Worm (Caenorhabditis elegans) whole organism, young adult: ENCODE data around the gene Y71H2B.5.

ENCODE experiments used
- B0261.1 ChIP-seq: sonication (generic microtip); optimal IDR thresholded peaks from 2 replicates; lab custom pipeline; 2016; ENCODE audit warnings: mild to moderate bottlenecking, missing genetic modification characterization, moderate library complexity, missing compliant biosample characterization
- B0336.3 ChIP-seq: fragments of 200-800 bp; sonication (Bioruptor generic); IDR thresholded peaks from 2 replicates; pipeline ENCODE4 v1.3.6; 2022; ENCODE audit warnings: missing genetic modification characterization, missing compliant biosample characterization
- C06A6.2 ChIP-seq: fragments of 200-800 bp; sonication (Bioruptor generic); conservative IDR thresholded peaks from 2 replicates; pipeline ENCODE4 v1.3.6; 2022; ENCODE audit warnings: missing genetic modification characterization, missing compliant biosample characterization
- F33H1.4 ChIP-seq: fragments of 200-800 bp; sonication (Bioruptor generic); IDR thresholded peaks from 2 replicates; pipeline ENCODE4 v1.3.6; 2022; ENCODE audit warnings: missing genetic modification reagents, missing genetic modification characterization, missing compliant biosample characterization
- F37B4.10 ChIP-seq: fragments of 200-800 bp; sonication (Bioruptor generic); IDR thresholded peaks from 2 replicates; pipeline ENCODE4 v1.3.6; 2022; ENCODE audit warnings: missing genetic modification characterization, missing compliant biosample characterization
- F39B2.1 ChIP-seq: fragments of 200-800 bp; sonication (Bioruptor generic); IDR thresholded peaks from 2 replicates; pipeline ENCODE4 v1.3.6; 2022; ENCODE audit warnings: missing genetic modification reagents, missing genetic modification characterization, missing compliant biosample characterization
- F55B11.4 ChIP-seq: sonication (generic microtip); optimal IDR thresholded peaks from 2 replicates; lab custom pipeline; 2016; ENCODE audit warnings: missing compliant biosample characterization, missing genetic modification characterization, borderline replicate concordance; ENCODE audit not compliant: insufficient read depth
- F57C9.4 ChIP-seq: sonication (generic microtip); optimal IDR thresholded peaks from 2 replicates; lab custom pipeline; 2017; ENCODE audit warnings: mild to moderate bottlenecking, missing genetic modification characterization, missing compliant biosample characterization
- T07F8.4 ChIP-seq: sonication (generic microtip); optimal IDR thresholded peaks from 2 replicates; lab custom pipeline; 2016; ENCODE audit warnings: mild to moderate bottlenecking, missing genetic modification characterization, moderate library complexity, missing compliant biosample characterization
- Y56A3A.18 ChIP-seq: fragments of 200-800 bp; sonication (Bioruptor generic); IDR thresholded peaks from 2 replicates; pipeline ENCODE4 v1.3.6; 2022; ENCODE audit warnings: missing genetic modification reagents, missing genetic modification characterization, missing compliant biosample characterization
- Y67H2A.10 ChIP-seq: fragments of 200-800 bp; sonication (Bioruptor generic); conservative IDR thresholded peaks from 2 replicates; pipeline ENCODE4 v1.3.6; 2022; ENCODE audit warnings: missing genetic modification reagents, missing genetic modification characterization, missing compliant biosample characterization
- akir-1 ChIP-seq: fragments of 200-800 bp; sonication (Bioruptor generic); optimal IDR thresholded peaks from 2 replicates; lab custom pipeline; 2018; ENCODE audit warnings: mild to moderate bottlenecking, missing genetic modification characterization, moderate library complexity, missing compliant biosample characterization
- attf-5 ChIP-seq: fragments of 200-800 bp; sonication (Bioruptor generic); optimal IDR thresholded peaks from 2 replicates; lab custom pipeline; 2018; ENCODE audit warnings: mild to moderate bottlenecking, missing genetic modification characterization, missing compliant biosample characterization
- attf-6 ChIP-seq: fragments of 200-800 bp; sonication (Bioruptor generic); IDR thresholded peaks from 2 replicates; pipeline ENCODE4 v1.3.6; 2022; ENCODE audit warnings: missing genetic modification reagents, missing genetic modification characterization, missing compliant biosample characterization
- cebp-1 ChIP-seq, 2 experiments: fragments of 200-800 bp in 1 of 2; sonication (Bioruptor generic) in 1 of 2; sonication (generic microtip) in 1 of 2; IDR thresholded peaks in 1 of 2; optimal IDR thresholded peaks in 1 of 2; 2 replicates each; pipeline versions ENCODE4 v1.3.6 to Lab custom; 2017 to 2022; ENCODE audit warnings: missing compliant biosample characterization in 2 of 2, missing genetic modification characterization in 2 of 2, mild to moderate bottlenecking in 1 of 2, missing genetic modification reagents in 1 of 2, moderate library complexity in 1 of 2
- cebp-2 ChIP-seq: fragments of 200-800 bp; sonication (Bioruptor generic); IDR thresholded peaks from 2 replicates; pipeline ENCODE4 v1.3.6; 2022; ENCODE audit warnings: missing genetic modification characterization, missing compliant biosample characterization
- chd-7 ChIP-seq: sonication (generic microtip); optimal IDR thresholded peaks from 2 replicates; lab custom pipeline; 2016; ENCODE audit warnings: mild to moderate bottlenecking, missing genetic modification characterization, moderate library complexity, missing compliant biosample characterization
- dpl-1 ChIP-seq: fragments of 150-350 bp; optimal IDR thresholded peaks from 2 replicates; lab custom pipeline; 2014; ENCODE audit warnings: missing biosample characterization, missing genetic modification reagents, missing genetic modification characterization
- efl-1 ChIP-seq: fragments of 150-350 bp; optimal IDR thresholded peaks from 2 replicates; lab custom pipeline; 2014; ENCODE audit warnings: missing biosample characterization, missing genetic modification reagents, missing genetic modification characterization
- ets-4 ChIP-seq: fragments of 200-800 bp; sonication (Bioruptor generic); optimal IDR thresholded peaks from 2 replicates; lab custom pipeline; 2018; ENCODE audit warnings: mild to moderate bottlenecking, missing genetic modification characterization, missing compliant biosample characterization
- gei-17 ChIP-seq: fragments of 200-800 bp; sonication (Bioruptor generic); optimal IDR thresholded peaks from 2 replicates; lab custom pipeline; 2018; ENCODE audit warnings: mild to moderate bottlenecking, missing genetic modification characterization, missing compliant biosample characterization
- hlh-26 ChIP-seq: fragments of 200-800 bp; sonication (Bioruptor generic); conservative IDR thresholded peaks from 2 replicates; pipeline ENCODE4 v1.3.6; 2022; ENCODE audit warnings: missing genetic modification reagents, missing genetic modification characterization, missing compliant biosample characterization
- hmg-1.2 ChIP-seq: fragments of 200-800 bp; sonication (Bioruptor generic); IDR thresholded peaks from 2 replicates; pipeline ENCODE4 v1.3.6; 2022; ENCODE audit warnings: missing genetic modification reagents, missing genetic modification characterization, missing compliant biosample characterization
- let-607 ChIP-seq, 2 experiments: fragments of 200-800 bp in 1 of 2; sonication (Bioruptor generic) in 1 of 2; sonication (generic microtip) in 1 of 2; optimal IDR thresholded peaks; 2 replicates each; lab custom pipeline; 2016 to 2018; ENCODE audit warnings: mild to moderate bottlenecking in 2 of 2, missing compliant biosample characterization in 2 of 2, missing genetic modification characterization in 2 of 2, moderate library complexity in 2 of 2, missing genotype in 1 of 2
- lin-35 ChIP-seq, 3 experiments: fragments of 150-350 bp in 2 of 3; sonication (generic microtip) in 1 of 3; optimal IDR thresholded peaks; 2 replicates each; lab custom pipeline; 2014 to 2018; ENCODE audit warnings: missing biosample characterization in 3 of 3, missing genetic modification characterization in 3 of 3, missing genetic modification reagents in 3 of 3
- lir-1 ChIP-seq: fragments of 200-800 bp; sonication (Bioruptor generic); conservative IDR thresholded peaks from 2 replicates; pipeline ENCODE4 v1.3.6; 2022; ENCODE audit warnings: missing genetic modification reagents, missing genetic modification characterization, missing compliant biosample characterization
- lsy-27 ChIP-seq: sonication (generic microtip); optimal IDR thresholded peaks from 2 replicates; lab custom pipeline; 2017; ENCODE audit warnings: missing genetic modification characterization, mild to moderate bottlenecking, missing compliant biosample characterization, antibody characterized with exemption, missing genotype, borderline replicate concordance; ENCODE audit not compliant: insufficient read depth
- madf-10 ChIP-seq: sonication (generic microtip); optimal IDR thresholded peaks from 2 replicates; lab custom pipeline; 2016; ENCODE audit warnings: mild to moderate bottlenecking, missing genetic modification characterization, missing compliant biosample characterization
- madf-6 ChIP-seq: fragments of 200-800 bp; sonication (Bioruptor generic); IDR thresholded peaks from 2 replicates; pipeline ENCODE4 v1.3.6; 2022; ENCODE audit warnings: missing genetic modification reagents, missing genetic modification characterization, missing compliant biosample characterization
- madf-8 ChIP-seq: fragments of 200-800 bp; sonication (Bioruptor generic); conservative IDR thresholded peaks from 2 replicates; pipeline ENCODE4 v1.3.6; 2022; ENCODE audit warnings: missing genetic modification reagents, missing genetic modification characterization, missing compliant biosample characterization
- mcd-1 ChIP-seq: fragments of 200-800 bp; sonication (Bioruptor generic); IDR thresholded peaks from 2 replicates; pipeline ENCODE4 v1.3.6; 2022; ENCODE audit warnings: missing genetic modification reagents, missing genetic modification characterization, missing compliant biosample characterization
- nfyb-1 ChIP-seq: fragments of 200-800 bp; sonication (Bioruptor generic); IDR thresholded peaks from 2 replicates; pipeline ENCODE4 v1.3.6; 2022; ENCODE audit warnings: missing genetic modification reagents, missing genetic modification characterization, missing compliant biosample characterization
- pha-4 ChIP-seq: fragments of 150-350 bp; sonication (generic microtip); optimal IDR thresholded peaks from 2 replicates; lab custom pipeline; 2014; ENCODE audit warnings: missing biosample characterization, missing genetic modification reagents, missing genetic modification characterization
- rec-8 ChIP-seq, 2 experiments: sonication (generic microtip); optimal IDR thresholded peaks; 2 replicates each; lab custom pipeline; 2016; ENCODE audit warnings: mild to moderate bottlenecking in 2 of 2, missing genetic modification characterization in 2 of 2, missing genetic modification reagents in 2 of 2, missing genotype in 2 of 2, missing biosample characterization in 1 of 2, missing compliant biosample characterization in 1 of 2, moderate library complexity in 1 of 2
- repo-1 ChIP-seq: sonication (generic microtip); optimal IDR thresholded peaks from 2 replicates; lab custom pipeline; 2017; ENCODE audit warnings: mild to moderate bottlenecking, missing genetic modification characterization, missing compliant biosample characterization
- sdz-38 ChIP-seq: sonication (generic microtip); optimal IDR thresholded peaks from 2 replicates; lab custom pipeline; 2016; ENCODE audit warnings: missing genotype, missing genetic modification characterization, missing compliant biosample characterization
- snpc-1.3 ChIP-seq: sonication (generic microtip); optimal IDR thresholded peaks from 2 replicates; lab custom pipeline; 2017; ENCODE audit warnings: missing genetic modification characterization, mild to moderate bottlenecking, missing compliant biosample characterization, antibody characterized with exemption, moderate library complexity, missing genotype, missing genetic modification reagents; ENCODE audit not compliant: insufficient read depth
- snpc-3.4 ChIP-seq: sonication (generic microtip); optimal IDR thresholded peaks from 2 replicates; lab custom pipeline; 2017; ENCODE audit warnings: missing genetic modification characterization, mild to moderate bottlenecking, missing compliant biosample characterization, antibody characterized with exemption, moderate library complexity, missing genotype, missing genetic modification reagents
- snpc-4 ChIP-seq, 5 experiments: fragments of 150-350 bp in 1 of 5; sonication (generic microtip) in 4 of 5; optimal IDR thresholded peaks; 2 replicates each; lab custom pipeline; 2014 to 2018; ENCODE audit warnings: missing genetic modification characterization in 5 of 5, missing biosample characterization in 3 of 5, antibody characterized with exemption in 2 of 5, mild to moderate bottlenecking in 2 of 5, missing compliant biosample characterization in 2 of 5, missing genotype in 2 of 5, moderate library complexity in 2 of 5, missing genetic modification reagents in 1 of 5
- somi-1 ChIP-seq: fragments of 200-800 bp; sonication (Bioruptor generic); optimal IDR thresholded peaks from 2 replicates; lab custom pipeline; 2018; ENCODE audit warnings: mild to moderate bottlenecking, missing genetic modification characterization, missing compliant biosample characterization
- ztf-22 ChIP-seq: fragments of 200-800 bp; sonication (Bioruptor generic); optimal IDR thresholded peaks from 2 replicates; lab custom pipeline; 2018; ENCODE audit warnings: mild to moderate bottlenecking, missing genetic modification characterization, moderate library complexity, missing compliant biosample characterization
- ztf-28 ChIP-seq: fragments of 200-800 bp; sonication (Bioruptor generic); IDR thresholded peaks from 2 replicates; pipeline ENCODE4 v1.3.6; 2022; ENCODE audit warnings: missing genetic modification reagents, missing genetic modification characterization, missing compliant biosample characterization
- ztf-3 ChIP-seq: fragments of 200-800 bp; sonication (Bioruptor generic); optimal IDR thresholded peaks from 2 replicates; lab custom pipeline; 2018; ENCODE audit warnings: mild to moderate bottlenecking, missing genetic modification characterization, missing compliant biosample characterization

Gene Y71H2B.5

ce11 chrIII:2619559-2619958 lies 11.7 kb downstream of the Y71H2B.5 start, which contains the start of gene ppfr-4:
Gene ppfr-4, plus strand, starts transcription at chrIII:2619936.
- TF ChIP-seq lin-35 (GFP tag; optimal IDR thresholded peaks at IDR 0.05; lab: Kevin White, UChicago) (peak in 1 of 3 experiments; percentile 56), rec-8 (tag; optimal IDR thresholded peaks at IDR 0.05; lab: Kevin White, UChicago) (no peak), attf-6 (no peak), nfyb-1 (GFP tag; lab: Robert Waterston, UW) (no peak), ets-4 (no peak), snpc-4 (GFP tag; optimal IDR thresholded peaks at IDR 0.05; lab: Kevin White, UChicago) (no peak), snpc-4 (tag; optimal IDR thresholded peaks at IDR 0.05; lab: Kevin White, UChicago) (no peak), F33H1.4 (GFP tag; lab: Robert Waterston, UW) (peak; percentile 20; the same call in 1 of the 2 replicates), sdz-38 (tag; lab: Kevin White, UChicago) (no peak), akir-1 (no peak), F37B4.10 (no peak), B0261.1 (tag; lab: Kevin White, UChicago) (no peak), lir-1 (GFP tag; lab: Robert Waterston, UW) (no peak), let-607 (tag; optimal IDR thresholded peaks at IDR 0.05; lab: Kevin White, UChicago) (no peak), madf-6 (GFP tag; lab: Robert Waterston, UW) (0 out of 2 replicates have a peak, but pooled peaks have one; percentile 34), mcd-1 (GFP tag; lab: Robert Waterston, UW) (peak; percentile 13; the same call in 1 of the 2 replicates), cebp-2 (no peak)
- TF ChIP-seq, all 124 proteins: peak for 4

- TF ChIP-seq B0336.3 (GFP tag; lab: Robert Waterston, UW) (no peak), ets-4 (no peak), lir-1 (GFP tag; lab: Robert Waterston, UW) (no peak), sdz-38 (tag; lab: Kevin White, UChicago) (no peak), ztf-3 (GFP tag; lab: Kevin White, UChicago) (no peak), efl-1 (GFP tag; lab: Kevin White, UChicago) (no peak), repo-1 (tag; lab: Kevin White, UChicago) (no peak), F57C9.4 (no peak), F33H1.4 (GFP tag; lab: Robert Waterston, UW) (no peak), chd-7 (tag; lab: Kevin White, UChicago) (no peak), F55B11.4 (tag; lab: Kevin White, UChicago) (no peak), ztf-28 (GFP tag; lab: Robert Waterston, UW) (no peak), somi-1 (no peak), T07F8.4 (tag; lab: Kevin White, UChicago) (no peak), gei-17 (GFP tag; lab: Kevin White, UChicago) (no peak)
These were observed 15.1 kb downstream of the Y71H2B.5 start, which contains the start of gene Y71H2B.2 for ce11 chrIII:2622870-2623269. Gene Y71H2B.2, plus strand, starts transcription at chrIII:2623170.

ce11 chrIII:2628690-2629089 lies 20.9 kb downstream of the Y71H2B.5 start, which contains the start of gene acbp-8:
Gene acbp-8, plus strand, starts transcription at chrIII:2629013.
- no peak for TF ChIP-seq F39B2.1 (GFP tag; lab: Robert Waterston, UW)
- no peak for TF ChIP-seq hmg-1.2 (GFP tag; lab: Robert Waterston, UW)
- no peak for TF ChIP-seq pha-4 (tag; lab: Kevin White, UChicago)
- no peak for TF ChIP-seq dpl-1 (GFP tag; lab: Kevin White, UChicago)
- no peak for TF ChIP-seq attf-5 (GFP tag; lab: Kevin White, UChicago)
- no peak for TF ChIP-seq C06A6.2 (GFP tag; lab: Robert Waterston, UW)
- TF ChIP-seq snpc-1.3 (tag; lab: Kevin White, UChicago), result no peak
- no peak for TF ChIP-seq madf-10
- TF ChIP-seq hlh-26 (GFP tag; lab: Robert Waterston, UW), result no peak
- TF ChIP-seq Y67H2A.10, result no peak
- no peak for TF ChIP-seq Y56A3A.18 (GFP tag; lab: Robert Waterston, UW)
- no peak for TF ChIP-seq snpc-3.4 (tag; lab: Kevin White, UChicago)
- no peak for TF ChIP-seq lsy-27 (tag; lab: Kevin White, UChicago)
- TF ChIP-seq ztf-22, result no peak
- no peak for TF ChIP-seq cebp-1 (GFP tag; IDR thresholded peaks at IDR 0.05; lab: Robert Waterston, UW)
- no peak for TF ChIP-seq cebp-1 (tag; optimal IDR thresholded peaks at IDR 0.05; lab: Kevin White, UChicago)
- TF ChIP-seq efl-1 (GFP tag; lab: Kevin White, UChicago), result no peak
- no peak for TF ChIP-seq F33H1.4 (GFP tag; lab: Robert Waterston, UW)
- no peak for TF ChIP-seq madf-8 (GFP tag; lab: Robert Waterston, UW)
